Worm (Caenorhabditis elegans) whole organism, L4 larva: ENCODE measurements around the gene H41C03.3.
A peak's percentile ranks its signal among the peaks of the same experiment; 100 is the strongest.
"Not testable (repeated sequence)": the region's sequence is repeated elsewhere in the genome, so short reads cannot be mapped to it uniquely, and the experiment has no call there.

ENCODE experiments used
- D1046.2 ChIP-seq: fragments of 200-800 bp; sonication (Bioruptor generic); IDR thresholded peaks from 2 replicates; pipeline ENCODE4 v1.3.6; 2022; ENCODE audit warnings: missing genetic modification characterization, missing compliant biosample characterization
- F10B5.3 ChIP-seq: sonication (generic microtip); optimal IDR thresholded peaks from 2 replicates; lab custom pipeline; 2016; ENCODE audit warnings: mild to moderate bottlenecking, missing genetic modification characterization, missing compliant biosample characterization
- F26F4.8 ChIP-seq: fragments of 200-800 bp; sonication (Bioruptor generic); conservative IDR thresholded peaks from 2 replicates; pipeline ENCODE4 v1.3.6; 2022; ENCODE audit warnings: missing genetic modification characterization, missing compliant biosample characterization
- F37D6.2 ChIP-seq: sonication (generic microtip); optimal IDR thresholded peaks from 2 replicates; lab custom pipeline; 2016; ENCODE audit warnings: mild to moderate bottlenecking, missing genetic modification characterization, missing compliant biosample characterization
- F44E2.7 ChIP-seq: fragments of 200-800 bp; sonication (Bioruptor generic); IDR thresholded peaks from 2 replicates; pipeline ENCODE4 v2.1.2; 2022; ENCODE audit warnings: missing genetic modification characterization, missing compliant biosample characterization
- F49E8.2 ChIP-seq: sonication (generic microtip); optimal IDR thresholded peaks from 2 replicates; lab custom pipeline; 2016; ENCODE audit warnings: missing compliant biosample characterization, mild to moderate bottlenecking, missing genetic modification characterization, borderline replicate concordance
- T20F7.1 ChIP-seq: fragments of 200-800 bp; sonication (Bioruptor generic); optimal IDR thresholded peaks from 2 replicates; lab custom pipeline; 2018; ENCODE audit warnings: mild to moderate bottlenecking, missing genetic modification characterization, missing compliant biosample characterization
- Y105C5A.15 ChIP-seq: fragments of 200-800 bp; sonication (Bioruptor generic); IDR thresholded peaks from 2 replicates; pipeline ENCODE4 v1.3.6; 2022; ENCODE audit warnings: missing genetic modification characterization, missing compliant biosample characterization
- ZK546.5 ChIP-seq, 2 experiments: sonication (generic microtip); optimal IDR thresholded peaks; 2 replicates each; lab custom pipeline; 2017; ENCODE audit warnings: missing biosample characterization in 2 of 2, missing genetic modification characterization in 2 of 2
- aha-1 ChIP-seq: fragments of 150-350 bp; peaks from one replicate; lab custom pipeline; 2014; ENCODE audit warnings: missing biosample characterization, missing genetic modification characterization
- aly-2 ChIP-seq: sonication (generic microtip); optimal IDR thresholded peaks from 2 replicates; lab custom pipeline; 2018; ENCODE audit warnings: missing biosample characterization, missing genetic modification characterization
- attf-4 ChIP-seq: sonication (generic microtip); optimal IDR thresholded peaks from 3 replicates; lab custom pipeline; 2017; ENCODE audit warnings: missing biosample characterization, missing genetic modification characterization
- ceh-62 ChIP-seq: sonication (generic microtip); optimal IDR thresholded peaks from 2 replicates; lab custom pipeline; 2017; ENCODE audit warnings: missing biosample characterization, missing genetic modification characterization
- ces-1 ChIP-seq: fragments of 150-350 bp; sonication (generic microtip); optimal IDR thresholded peaks from 4 replicates; lab custom pipeline; 2014; ENCODE audit warnings: missing biosample characterization, missing genetic modification reagents, missing genetic modification characterization
- cey-2 ChIP-seq: sonication (generic microtip); optimal IDR thresholded peaks from 3 replicates; lab custom pipeline; 2017; ENCODE audit warnings: missing genetic modification characterization, mild to moderate bottlenecking, missing compliant biosample characterization, antibody characterized with exemption, borderline replicate concordance; ENCODE audit not compliant: insufficient read depth
- daf-16 ChIP-seq, 3 experiments: sonication (generic microtip); optimal IDR thresholded peaks; 2 replicates each; lab custom pipeline; 2016 to 2017; ENCODE audit warnings: missing genetic modification characterization in 3 of 3, missing genetic modification reagents in 3 of 3, mild to moderate bottlenecking in 2 of 3, missing compliant biosample characterization in 2 of 3, missing biosample characterization in 1 of 3, moderate library complexity in 1 of 3
- dpl-1 ChIP-seq: fragments of 150-350 bp; optimal IDR thresholded peaks from 2 replicates; lab custom pipeline; 2014; ENCODE audit warnings: missing biosample characterization, missing genetic modification reagents, missing genetic modification characterization
- dve-1 ChIP-seq: sonication (generic microtip); optimal IDR thresholded peaks from 2 replicates; lab custom pipeline; 2017; ENCODE audit warnings: antibody characterized with exemption, mild to moderate bottlenecking, missing genetic modification characterization, missing compliant biosample characterization; ENCODE audit not compliant: insufficient read depth
- egl-43 ChIP-seq: fragments of 200-800 bp; sonication (Bioruptor generic); IDR thresholded peaks from 2 replicates; pipeline ENCODE4 v1.3.6; 2022; ENCODE audit warnings: missing genetic modification reagents, missing genetic modification characterization, missing compliant biosample characterization
- gei-8 ChIP-seq: fragments of 200-800 bp; sonication (Bioruptor generic); optimal IDR thresholded peaks from 2 replicates; lab custom pipeline; 2018; ENCODE audit warnings: mild to moderate bottlenecking, missing genetic modification characterization, missing compliant biosample characterization
- hlh-11 ChIP-seq: fragments of 200-800 bp; sonication (Bioruptor generic); optimal IDR thresholded peaks from 2 replicates; lab custom pipeline; 2018; ENCODE audit warnings: mild to moderate bottlenecking, missing genetic modification characterization, missing compliant biosample characterization
- hlh-30 ChIP-seq: sonication (generic microtip); optimal IDR thresholded peaks from 2 replicates; lab custom pipeline; 2017; ENCODE audit warnings: antibody characterized with exemption, mild to moderate bottlenecking, missing genetic modification characterization, missing compliant biosample characterization; ENCODE audit not compliant: insufficient read depth
- lin-1 ChIP-seq: fragments of 200-800 bp; sonication (Bioruptor generic); IDR thresholded peaks from 2 replicates; pipeline ENCODE4 v1.3.6; 2022; ENCODE audit warnings: missing genetic modification reagents, missing genetic modification characterization, missing compliant biosample characterization
- lin-15B ChIP-seq: fragments of 150-350 bp; sonication (generic microtip); optimal IDR thresholded peaks from 3 replicates; lab custom pipeline; 2014; ENCODE audit warnings: missing biosample characterization, missing genetic modification characterization
- lin-29 ChIP-seq: fragments of 200-800 bp; sonication (Bioruptor generic); IDR thresholded peaks from 2 replicates; pipeline ENCODE4 v1.3.6; 2022; ENCODE audit warnings: missing genetic modification reagents, missing genetic modification characterization, missing compliant biosample characterization
- lsy-2 ChIP-seq, 2 experiments: fragments of 150-350 bp in 1 of 2; sonication (generic microtip) in 1 of 2; optimal IDR thresholded peaks; 2 replicates each; lab custom pipeline; 2014 to 2017; ENCODE audit warnings: missing biosample characterization in 2 of 2, missing genetic modification characterization in 2 of 2
- madf-9 ChIP-seq: fragments of 200-800 bp; sonication (Bioruptor generic); conservative IDR thresholded peaks from 2 replicates; pipeline ENCODE4 v1.3.6; 2022; ENCODE audit warnings: missing genetic modification reagents, missing genetic modification characterization, missing compliant biosample characterization
- mdt-29 ChIP-seq: fragments of 200-800 bp; sonication (Bioruptor generic); IDR thresholded peaks from 2 replicates; pipeline ENCODE4 v1.3.6; 2022; ENCODE audit warnings: missing genetic modification reagents, missing genetic modification characterization, missing compliant biosample characterization
- mep-1 ChIP-seq: fragments of 150-350 bp; sonication (generic microtip); optimal IDR thresholded peaks from 3 replicates; lab custom pipeline; 2014; ENCODE audit warnings: missing biosample characterization, missing genetic modification characterization
- mes-2 ChIP-seq: sonication (generic microtip); optimal IDR thresholded peaks from 2 replicates; lab custom pipeline; 2016; ENCODE audit warnings: missing genotype, mild to moderate bottlenecking, missing genetic modification characterization, missing compliant biosample characterization; ENCODE audit not compliant: poor library complexity, severe bottlenecking
- mxl-2 ChIP-seq: fragments of 200-800 bp; sonication (Bioruptor generic); conservative IDR thresholded peaks from 2 replicates; pipeline ENCODE4 v1.3.6; 2022; ENCODE audit warnings: missing genetic modification reagents, missing genetic modification characterization, missing compliant biosample characterization
- nhr-10 ChIP-seq: fragments of 150-350 bp; optimal IDR thresholded peaks from 2 replicates; lab custom pipeline; 2014; ENCODE audit warnings: missing biosample characterization, missing genetic modification characterization
- nhr-102 ChIP-seq: sonication (generic microtip); optimal IDR thresholded peaks from 2 replicates; lab custom pipeline; 2016; ENCODE audit warnings: mild to moderate bottlenecking, missing genetic modification characterization, moderate library complexity, missing compliant biosample characterization
- nhr-28 ChIP-seq: fragments of 150-350 bp; optimal IDR thresholded peaks from 2 replicates; lab custom pipeline; 2014; ENCODE audit warnings: missing biosample characterization, missing genetic modification characterization
- nhr-48 ChIP-seq: sonication (generic microtip); optimal IDR thresholded peaks from 2 replicates; lab custom pipeline; 2016; ENCODE audit warnings: mild to moderate bottlenecking, missing genetic modification characterization, missing compliant biosample characterization
- pqm-1 ChIP-seq: sonication (generic microtip); optimal IDR thresholded peaks from 2 replicates; lab custom pipeline; 2017; ENCODE audit warnings: missing biosample characterization, missing genetic modification characterization
- sdz-12 ChIP-seq: fragments of 200-800 bp; sonication (Bioruptor generic); optimal IDR thresholded peaks from 2 replicates; lab custom pipeline; 2018; ENCODE audit warnings: mild to moderate bottlenecking, missing genetic modification characterization, missing compliant biosample characterization
- unc-130 ChIP-seq: sonication (generic microtip); optimal IDR thresholded peaks from 2 replicates; lab custom pipeline; 2016; ENCODE audit warnings: missing genetic modification reagents, missing genetic modification characterization, missing compliant biosample characterization
- unc-39 ChIP-seq: sonication (generic microtip); optimal IDR thresholded peaks from 2 replicates; lab custom pipeline; 2017; ENCODE audit warnings: missing biosample characterization, missing genetic modification characterization
- zip-11 ChIP-seq: fragments of 200-800 bp; sonication (Bioruptor generic); IDR thresholded peaks from 2 replicates; pipeline ENCODE4 v1.3.6; 2022; ENCODE audit warnings: missing genetic modification characterization, missing compliant biosample characterization

The H41C03.3 gene

ce11 chrII:5876053-5876452 lies 30.5 kb downstream of the H41C03.3 start, which contains the start of gene F55C12.6:
F55C12.6 (minus strand) TSS chrII:5876153.
- TF ChIP-seq daf-16 (GFP tag; optimal IDR thresholded peaks at IDR 0.05; lab: Kevin White, UChicago) (no peak), daf-16 (tag; optimal IDR thresholded peaks at IDR 0.05; lab: Kevin White, UChicago) (peak; percentile 52), mdt-29 (GFP tag; lab: Robert Waterston, UW) (no peak)

- not testable (repeated sequence) for TF ChIP-seq Y105C5A.15; unc-39 (tag; lab: Kevin White, UChicago); nhr-48 (tag; lab: Kevin White, UChicago)
These were observed 30.9 kb downstream of the H41C03.3 start, which contains the start of gene F55C12.2 for ce11 chrII:5876511-5876910. F55C12.2 (plus strand) TSS chrII:5876811.

- TF ChIP-seq hlh-11 (tag; lab: Kevin White, UChicago), result no peak
- no peak for TF ChIP-seq ceh-62 (tag; lab: Kevin White, UChicago)
- no peak for TF ChIP-seq dpl-1
- TF ChIP-seq unc-130 (GFP tag; lab: Kevin White, UChicago), result no peak
- no peak for TF ChIP-seq D1046.2 (GFP tag; lab: Robert Waterston, UW)
- TF ChIP-seq ces-1 (GFP tag; lab: Kevin White, UChicago), result no peak
- TF ChIP-seq madf-9 (GFP tag; lab: Robert Waterston, UW), result no peak
- TF ChIP-seq attf-4, result no peak
- no peak for TF ChIP-seq lsy-2 (tag; optimal IDR thresholded peaks at IDR 0.05; lab: Kevin White, UChicago)
- peak; percentile 24 for TF ChIP-seq hlh-30 (tag; lab: Kevin White, UChicago)
- no peak for TF ChIP-seq zip-11
- peak; percentile 30 for TF ChIP-seq nhr-28 (tag; lab: Kevin White, UChicago)
These were observed 35.1 kb downstream of the H41C03.3 start for ce11 chrII:5880677-5881076.

ce11 chrII:5884252-5884651 lies 38.7 kb downstream of the H41C03.3 start, which contains the start of gene rfip-1:
rfip-1 (plus strand) TSS chrII:5884552.
- no peak for TF ChIP-seq nhr-102 (tag; lab: Kevin White, UChicago)

- TF ChIP-seq daf-16 (GFP tag; optimal IDR thresholded peaks at IDR 0.05; lab: Kevin White, UChicago) (no peak), daf-16 (tag; optimal IDR thresholded peaks at IDR 0.05; lab: Kevin White, UChicago) (peak; percentile 36), F44E2.7 (GFP tag; lab: Robert Waterston, UW) (no peak), egl-43 (GFP tag; lab: Robert Waterston, UW) (no peak), mes-2 (peak; percentile 30), pqm-1 (tag; lab: Kevin White, UChicago) (no peak), dve-1 (tag; lab: Kevin White, UChicago) (peak; percentile 71), F37D6.2 (no peak), nhr-48 (tag; lab: Kevin White, UChicago) (peak; percentile 42), F10B5.3 (no peak), lin-15B (tag; lab: Kevin White, UChicago) (no peak), lin-1 (GFP tag; lab: Robert Waterston, UW) (no peak), lsy-2 (tag; optimal IDR thresholded peaks at IDR 0.05; lab: Kevin White, UChicago) (peak; percentile 21 to 32), F26F4.8 (GFP tag; lab: Robert Waterston, UW) (no peak), nhr-28 (tag; lab: Kevin White, UChicago) (peak; percentile 81), aly-2 (tag; lab: Kevin White, UChicago) (no peak), F49E8.2 (no peak), mxl-2 (GFP tag; lab: Robert Waterston, UW) (no peak), mep-1 (tag; lab: Kevin White, UChicago) (peak; percentile 64), nhr-10 (tag; lab: Kevin White, UChicago) (no peak), cey-2 (tag; lab: Kevin White, UChicago) (peak; percentile 66), T20F7.1 (GFP tag; lab: Kevin White, UChicago) (no peak), gei-8 (GFP tag; lab: Kevin White, UChicago) (no peak), nhr-102 (tag; lab: Kevin White, UChicago) (peak; percentile 4), lin-29 (no peak), madf-9 (GFP tag; lab: Robert Waterston, UW) (no peak), sdz-12 (GFP tag; lab: Kevin White, UChicago) (no peak), hlh-30 (tag; lab: Kevin White, UChicago) (peak; percentile 59), ZK546.5 (tag; optimal IDR thresholded peaks at IDR 0.05; lab: Kevin White, UChicago) (no peak), aha-1 (tag; lab: Kevin White, UChicago) (peak; percentile 70), D1046.2 (GFP tag; lab: Robert Waterston, UW) (no peak)
These were observed 40.5 kb downstream of the H41C03.3 start for ce11 chrII:5885966-5886621.
